Fruit fly (Drosophila melanogaster) whole organism, embryonic: ENCODE measurements around the gene Ptx1.

Experiments used
- Adf1 ChIP-seq: fragments of 200-800 bp; sonication (Bioruptor generic); IDR thresholded peaks from 2 replicates; pipeline ENCODE4 v1.3.6; 2022; ENCODE audit warnings: missing biosample characterization, missing genetic modification characterization
- Bteb2 ChIP-seq: fragments of 200-800 bp; sonication (Bioruptor generic); optimal IDR thresholded peaks from 2 replicates; lab custom pipeline; 2016; ENCODE audit warnings: missing biosample characterization, missing genetic modification characterization
- CG1233 ChIP-seq: fragments of 200-800 bp; sonication (Bioruptor generic); optimal IDR thresholded peaks from 4 replicates; lab custom pipeline; 2018; ENCODE audit warnings: missing biosample characterization, mild to moderate bottlenecking, missing genetic modification characterization
- CG14014 ChIP-seq: fragments of 200-800 bp; sonication (Bioruptor generic); IDR thresholded peaks from 2 replicates; pipeline ENCODE4 v1.3.6; 2022; ENCODE audit warnings: missing biosample characterization, missing genetic modification characterization
- CG15073 ChIP-seq: fragments of 200-800 bp; sonication (Bioruptor generic); optimal IDR thresholded peaks from 2 replicates; lab custom pipeline; 2016; ENCODE audit warnings: missing biosample characterization, missing genetic modification characterization
- CG17359 ChIP-seq: fragments of 200-800 bp; sonication (Bioruptor generic); optimal IDR thresholded peaks from 3 replicates; lab custom pipeline; 2018; ENCODE audit warnings: missing biosample characterization, mild to moderate bottlenecking, missing genetic modification characterization, moderate library complexity
- CG17829 ChIP-seq: fragments of 200-800 bp; optimal IDR thresholded peaks from 2 replicates; lab custom pipeline; 2019; ENCODE audit warnings: missing biosample characterization, mild to moderate bottlenecking, missing genetic modification characterization, moderate library complexity
- CG2120 ChIP-seq: fragments of 200-800 bp; sonication (Bioruptor generic); optimal IDR thresholded peaks from 3 replicates; lab custom pipeline; 2016; ENCODE audit warnings: missing biosample characterization, missing genetic modification characterization
- CG2712 ChIP-seq: fragments of 200-800 bp; optimal IDR thresholded peaks from 3 replicates; lab custom pipeline; 2019; ENCODE audit warnings: missing biosample characterization, mild to moderate bottlenecking, missing genetic modification characterization, moderate library complexity
- CG2875 ChIP-seq: fragments of 200-800 bp; sonication (Bioruptor generic); optimal IDR thresholded peaks from 2 replicates; lab custom pipeline; 2017; ENCODE audit warnings: missing biosample characterization, mild to moderate bottlenecking, missing genetic modification characterization, missing genetic modification reagents
- CG3847 ChIP-seq: fragments of 200-800 bp; sonication (Bioruptor generic); IDR thresholded peaks from 2 replicates; pipeline ENCODE4 v1.3.6; 2022; ENCODE audit warnings: missing biosample characterization, missing genetic modification characterization
- CG4617 ChIP-seq: fragments of 200-800 bp; sonication (Bioruptor generic); optimal IDR thresholded peaks from 3 replicates; lab custom pipeline; 2016; ENCODE audit warnings: missing biosample characterization, missing genetic modification characterization, borderline replicate concordance
- CG6654 ChIP-seq: fragments of 200-800 bp; sonication (Bioruptor generic); optimal IDR thresholded peaks from 2 replicates; lab custom pipeline; 2017; ENCODE audit warnings: missing biosample characterization, mild to moderate bottlenecking, missing genetic modification characterization
- CG6689 ChIP-seq: fragments of 200-800 bp; sonication (Bioruptor generic); IDR thresholded peaks from 2 replicates; pipeline ENCODE4 v1.3.6; 2022; ENCODE audit warnings: missing biosample characterization, missing genetic modification characterization
- CG8281 ChIP-seq: fragments of 200-800 bp; sonication (Bioruptor generic); optimal IDR thresholded peaks from 2 replicates; lab custom pipeline; 2018; ENCODE audit warnings: missing biosample characterization, mild to moderate bottlenecking, missing genetic modification characterization, moderate library complexity
- CG9932 ChIP-seq: fragments of 200-800 bp; sonication (Bioruptor generic); IDR thresholded peaks from 2 replicates; pipeline ENCODE4 v1.3.6; 2022; ENCODE audit warnings: missing biosample characterization, missing genetic modification characterization
- Camta ChIP-seq: fragments of 200-800 bp; sonication (Bioruptor generic); optimal IDR thresholded peaks from 2 replicates; lab custom pipeline; 2016; ENCODE audit warnings: missing biosample characterization, missing genetic modification characterization
- Chrac-16 ChIP-seq: fragments of 200-800 bp; sonication (Bioruptor generic); optimal IDR thresholded peaks from 3 replicates; lab custom pipeline; 2016; ENCODE audit warnings: missing biosample characterization, missing genetic modification characterization
- Dbx ChIP-seq: fragments of 200-800 bp; sonication (Bioruptor generic); IDR thresholded peaks from 3 replicates; pipeline ENCODE4 v1.3.6; 2022; ENCODE audit warnings: missing biosample characterization, missing genetic modification characterization
- Dp ChIP-seq: fragments of 200-800 bp; sonication (Bioruptor generic); optimal IDR thresholded peaks from 2 replicates; lab custom pipeline; 2018; ENCODE audit warnings: missing biosample characterization, mild to moderate bottlenecking, missing genetic modification characterization, moderate library complexity
- Dref ChIP-seq: fragments of 200-800 bp; sonication (Bioruptor generic); IDR thresholded peaks from 2 replicates; pipeline ENCODE4 v1.3.6; 2022; ENCODE audit warnings: missing biosample characterization, missing genetic modification characterization
- Drgx ChIP-seq: fragments of 200-800 bp; sonication (Bioruptor generic); IDR thresholded peaks from 2 replicates; pipeline ENCODE4 v1.3.6; 2022; ENCODE audit warnings: missing biosample characterization, missing genetic modification characterization
- Ets65A ChIP-seq: fragments of 200-800 bp; sonication (Bioruptor generic); peaks from one replicate; lab custom pipeline; 2016; ENCODE audit warnings: missing biosample characterization, missing genetic modification characterization
- HLHmδ ChIP-seq: fragments of 200-800 bp; sonication (Bioruptor generic); optimal IDR thresholded peaks from 2 replicates; lab custom pipeline; 2018; ENCODE audit warnings: missing biosample characterization, mild to moderate bottlenecking, missing genetic modification characterization, moderate library complexity
- Hsf ChIP-seq: fragments of 200-800 bp; sonication (Bioruptor generic); optimal IDR thresholded peaks from 3 replicates; lab custom pipeline; 2016; ENCODE audit warnings: missing biosample characterization, missing genetic modification characterization
- Med ChIP-seq: fragments of 200-800 bp; sonication (Bioruptor generic); peaks from one replicate; lab custom pipeline; 2016; ENCODE audit warnings: missing biosample characterization, missing genetic modification characterization, mild to moderate bottlenecking, inconsistent platforms, moderate library complexity
- Ptx1 ChIP-seq: fragments of 200-800 bp; sonication (Bioruptor generic); IDR thresholded peaks from 2 replicates; pipeline ENCODE4 v1.3.6; 2022; ENCODE audit warnings: missing biosample characterization, missing genetic modification characterization
- Rfx ChIP-seq: fragments of 200-800 bp; sonication (Bioruptor generic); IDR thresholded peaks from 2 replicates; pipeline ENCODE4 v1.3.6; 2022; ENCODE audit warnings: missing biosample characterization, missing genetic modification characterization
- Side ChIP-seq: fragments of 200-800 bp; sonication (Bioruptor generic); optimal IDR thresholded peaks from 2 replicates; lab custom pipeline; 2016; ENCODE audit warnings: missing biosample characterization, missing genetic modification characterization
- Sry-δ ChIP-seq: fragments of 200-800 bp; sonication (Bioruptor generic); optimal IDR thresholded peaks from 2 replicates; lab custom pipeline; 2016; ENCODE audit warnings: missing biosample characterization, missing genetic modification characterization
- Taf1 ChIP-seq: fragments of 200-800 bp; sonication (Bioruptor generic); IDR thresholded peaks from 2 replicates; pipeline ENCODE4 v1.3.6; 2022; ENCODE audit warnings: missing biosample characterization, missing genetic modification characterization
- al ChIP-seq: fragments of 200-800 bp; sonication (Bioruptor generic); IDR thresholded peaks from 2 replicates; pipeline ENCODE4 v1.3.6; 2022; ENCODE audit warnings: missing biosample characterization, missing genetic modification characterization
- btn ChIP-seq: fragments of 200-800 bp; sonication (Bioruptor generic); optimal IDR thresholded peaks from 2 replicates; lab custom pipeline; 2016; ENCODE audit warnings: missing biosample characterization, missing genetic modification characterization
- dmrt99B ChIP-seq: fragments of 200-800 bp; sonication (Bioruptor generic); optimal IDR thresholded peaks from 2 replicates; lab custom pipeline; 2018; ENCODE audit warnings: missing biosample characterization, mild to moderate bottlenecking, missing genetic modification characterization, moderate library complexity
- dysf ChIP-seq: fragments of 200-800 bp; sonication (Bioruptor generic); IDR thresholded peaks from 3 replicates; pipeline ENCODE4 v1.3.6; 2022; ENCODE audit warnings: missing biosample characterization, missing genetic modification characterization
- fd3F ChIP-seq: fragments of 200-800 bp; sonication (Bioruptor generic); optimal IDR thresholded peaks from 2 replicates; lab custom pipeline; 2018; ENCODE audit warnings: missing biosample characterization, mild to moderate bottlenecking, missing genetic modification characterization, moderate library complexity
- gfzf ChIP-seq: fragments of 200-800 bp; sonication (Bioruptor generic); optimal IDR thresholded peaks from 2 replicates; lab custom pipeline; 2016; ENCODE audit warnings: missing biosample characterization, mild to moderate bottlenecking, missing genetic modification characterization, moderate library complexity
- grau ChIP-seq: fragments of 200-800 bp; optimal IDR thresholded peaks from 3 replicates; lab custom pipeline; 2019; ENCODE audit warnings: missing biosample characterization, mild to moderate bottlenecking, missing genetic modification characterization, moderate library complexity
- gsb-n ChIP-seq: fragments of 200-800 bp; sonication (Bioruptor generic); optimal IDR thresholded peaks from 3 replicates; lab custom pipeline; 2018; ENCODE audit warnings: missing biosample characterization, mild to moderate bottlenecking, missing genetic modification characterization
- gt ChIP-seq: fragments of 200-800 bp; sonication (Bioruptor generic); IDR thresholded peaks from 2 replicates; pipeline ENCODE4 v1.3.6; 2022; ENCODE audit warnings: missing biosample characterization, missing genetic modification characterization
- ham ChIP-seq: fragments of 200-800 bp; sonication (Bioruptor generic); IDR thresholded peaks from 2 replicates; pipeline ENCODE4 v1.3.6; 2022; ENCODE audit warnings: missing biosample characterization, missing genetic modification characterization
- her ChIP-seq: fragments of 200-800 bp; sonication (Bioruptor generic); optimal IDR thresholded peaks from 2 replicates; lab custom pipeline; 2016; ENCODE audit warnings: missing biosample characterization, missing genetic modification characterization
- pzg ChIP-seq: fragments of 200-800 bp; sonication (Bioruptor generic); optimal IDR thresholded peaks from 3 replicates; lab custom pipeline; 2018; ENCODE audit warnings: missing biosample characterization, mild to moderate bottlenecking, missing genetic modification characterization, moderate library complexity
- row ChIP-seq: fragments of 200-800 bp; sonication (Bioruptor generic); IDR thresholded peaks from 3 replicates; pipeline ENCODE4 v1.3.6; 2022; ENCODE audit warnings: missing biosample characterization, missing genetic modification characterization
- sens ChIP-seq: fragments of 200-800 bp; sonication (Bioruptor generic); peaks from one replicate; lab custom pipeline; 2016; ENCODE audit warnings: missing biosample characterization, missing genetic modification characterization
- tll ChIP-seq, 2 experiments: fragments of 200-800 bp in 1 of 2; fragments of >200 bp in 1 of 2; sonication (Bioruptor generic) in 1 of 2; optimal IDR thresholded peaks; 2 replicates each; lab custom pipeline; 2017 to 2019; ENCODE audit warnings: missing biosample characterization in 2 of 2, missing genetic modification characterization in 2 of 2, mild to moderate bottlenecking in 1 of 2, moderate library complexity in 1 of 2
- toy ChIP-seq: fragments of 200-800 bp; sonication (Bioruptor generic); IDR thresholded peaks from 2 replicates; pipeline ENCODE4 v1.3.6; 2022; ENCODE audit warnings: missing biosample characterization, missing genetic modification characterization
- unpg ChIP-seq: fragments of 200-800 bp; sonication (Bioruptor generic); optimal IDR thresholded peaks from 3 replicates; lab custom pipeline; 2018; ENCODE audit warnings: missing biosample characterization, mild to moderate bottlenecking, missing genetic modification characterization, moderate library complexity
- vfl ChIP-seq: fragments of 200-800 bp; sonication (Bioruptor generic); optimal IDR thresholded peaks from 2 replicates; lab custom pipeline; 2016; ENCODE audit warnings: missing biosample characterization, missing genetic modification characterization
- vvl ChIP-seq: fragments of 200-800 bp; sonication (Bioruptor generic); IDR thresholded peaks from 2 replicates; pipeline ENCODE4 v1.3.6; 2022; ENCODE audit warnings: missing biosample characterization, missing genetic modification characterization
- z ChIP-seq: fragments of 200-800 bp; sonication (Bioruptor generic); IDR thresholded peaks from 3 replicates; pipeline ENCODE4 v1.3.6; 2022; ENCODE audit warnings: missing biosample characterization, missing genetic modification characterization
- zen ChIP-seq: fragments of 200-800 bp; sonication (Bioruptor generic); optimal IDR thresholded peaks from 3 replicates; lab custom pipeline; 2018; ENCODE audit warnings: missing biosample characterization, mild to moderate bottlenecking, missing genetic modification characterization, moderate library complexity

Ptx1 gene

DNA sequence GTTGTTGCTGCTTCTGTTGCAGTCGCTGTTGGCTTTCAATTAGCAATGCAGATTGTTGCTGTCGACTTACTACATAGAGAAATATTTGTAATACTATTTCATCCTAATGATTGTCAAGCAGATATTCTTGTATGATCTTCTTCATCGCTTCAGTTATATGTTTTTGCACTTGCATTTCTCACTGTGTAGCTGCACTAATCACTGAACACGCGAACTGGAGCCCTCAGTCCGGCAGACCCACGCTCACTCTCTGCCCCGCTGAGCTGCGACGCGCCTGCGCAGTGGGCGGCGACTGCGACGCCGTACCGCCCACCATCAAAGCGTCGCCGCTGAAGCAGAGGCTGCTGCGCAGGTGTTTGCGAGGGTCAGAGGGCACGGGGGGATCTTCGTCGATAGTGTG lies 37.9 kb upstream of the Ptx1 start (continued):
- peak; percentile 38 for TF ChIP-seq dmrt99B (tag; lab: Kevin White, UChicago)
- TF ChIP-seq CG17829 (tag; lab: Kevin White, UChicago) = no peak
- no peak for TF ChIP-seq CG6654 (GFP tag; lab: Kevin White, UChicago)
- TF ChIP-seq unpg = no peak
- TF ChIP-seq Dp (GFP tag; lab: Kevin White, UChicago) = no peak
- TF ChIP-seq CG6689 (GFP tag; lab: Robert Waterston, UW) = no peak
- TF ChIP-seq Camta (GFP tag; lab: Kevin White, UChicago) = no peak
- no peak for TF ChIP-seq CG2875 (GFP tag; lab: Kevin White, UChicago)
- no peak for TF ChIP-seq ham
- TF ChIP-seq CG2712 (tag; lab: Kevin White, UChicago) = peak; percentile 5
- 0 out of 2 replicates have a peak, but pooled peaks have one; percentile 28 for TF ChIP-seq vvl (GFP tag; lab: Robert Waterston, UW)
- no peak for TF ChIP-seq Dref (GFP tag; lab: Robert Waterston, UW)
- TF ChIP-seq Bteb2 (GFP tag; lab: Kevin White, UChicago) = no peak
- no peak for TF ChIP-seq Taf1 (GFP tag; lab: Robert Waterston, UW)
- TF ChIP-seq CG8281 = no peak
- no peak for TF ChIP-seq toy (GFP tag; lab: Robert Waterston, UW)
- no peak for TF ChIP-seq Sry-δ (GFP tag; lab: Kevin White, UChicago)
- TF ChIP-seq gsb-n = peak; percentile 21
- no peak for TF ChIP-seq pzg (GFP tag; lab: Kevin White, UChicago)
- TF ChIP-seq gt (GFP tag; lab: Robert Waterston, UW) = no peak
- TF ChIP-seq fd3F (GFP tag; lab: Kevin White, UChicago) = no peak
- TF ChIP-seq Chrac-16 (GFP tag; lab: Kevin White, UChicago) = no peak
- TF ChIP-seq Side = no peak
- TF ChIP-seq Adf1 (GFP tag; lab: Robert Waterston, UW) = peak; percentile 87
- TF ChIP-seq CG3847 = no peak
- TF ChIP-seq vfl (GFP tag; lab: Kevin White, UChicago) = no peak
- peak; percentile 25 for TF ChIP-seq grau (tag; lab: Kevin White, UChicago)
- TF ChIP-seq z (GFP tag; lab: Robert Waterston, UW) = 0 out of 3 replicates have a peak, but pooled peaks have one; percentile 11
- no peak for TF ChIP-seq CG4617 (GFP tag; lab: Kevin White, UChicago)
- no peak for TF ChIP-seq zen (tag; lab: Kevin White, UChicago)
- TF ChIP-seq HLHmδ (GFP tag; lab: Kevin White, UChicago) = no peak
- no peak for TF ChIP-seq her (GFP tag; lab: Kevin White, UChicago)
- no peak for TF ChIP-seq CG1233
- TF ChIP-seq CG15073 = no peak

DNA sequence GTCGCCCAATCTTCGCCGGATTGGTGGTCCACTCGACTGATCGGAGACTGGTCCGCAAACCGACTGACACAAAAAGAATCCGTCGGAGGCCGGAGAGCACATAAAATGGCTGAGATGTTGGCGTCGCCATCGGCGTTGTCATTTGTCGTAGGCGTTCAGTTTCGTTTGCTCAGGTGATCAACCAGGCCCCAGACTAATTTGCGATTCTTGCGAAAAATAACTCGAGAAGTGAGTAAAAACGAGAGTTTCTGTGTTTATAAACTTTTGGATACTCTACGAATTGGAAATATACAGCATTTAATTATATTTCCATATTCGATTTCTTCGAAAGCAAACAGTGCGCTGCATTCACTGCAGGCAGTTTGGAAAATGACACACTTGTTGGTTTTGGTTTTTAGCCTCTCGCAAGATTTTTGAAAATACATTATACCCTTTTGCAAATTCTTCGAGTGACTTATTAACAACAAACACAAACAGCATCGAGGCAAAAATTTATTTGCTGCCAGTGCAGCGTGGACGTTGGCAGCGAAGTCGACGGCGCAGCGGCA lies 36.3 kb upstream of the Ptx1 start, which contains the start of gene CG15546:
CG15546 (minus strand) TSS at position 51 of the 548 bp plus-strand sequence.
- TF ChIP-seq Drgx (peak; percentile 84), CG9932 (GFP tag; lab: Robert Waterston, UW) (peak; percentile 22; the same call in 1 of the 2 replicates), Ptx1 (GFP tag; lab: Robert Waterston, UW) (peak; percentile 55), Ets65A (GFP tag; lab: Kevin White, UChicago) (peak; percentile 43), sens (GFP tag; lab: Kevin White, UChicago) (peak; percentile 0), Med (peak; percentile 41), CG14014 (GFP tag; lab: Robert Waterston, UW) (0 out of 2 replicates have a peak, but pooled peaks have one; percentile 23), btn (no peak), Hsf (GFP tag; lab: Kevin White, UChicago) (no peak), tll (GFP tag; optimal IDR thresholded peaks at IDR 0.05; lab: Kevin White, UChicago) (no peak), gfzf (GFP tag; lab: Kevin White, UChicago) (no peak), CG2120 (GFP tag; lab: Kevin White, UChicago) (peak; percentile 25), al (peak; percentile 50; the same call in 1 of the 2 replicates), grau (tag; lab: Kevin White, UChicago) (peak; percentile 14), Rfx (GFP tag; lab: Robert Waterston, UW) (peak; percentile 37; the same call in 1 of the 2 replicates), dysf (peak; percentile 48; the same call in 2 of the 3 replicates), Dbx (GFP tag; lab: Robert Waterston, UW) (0 out of 3 replicates have a peak, but pooled peaks have one; percentile 15), CG17359 (tag; lab: Kevin White, UChicago) (no peak), row (GFP tag; lab: Robert Waterston, UW) (peak; percentile 41; the same call in 2 of the 3 replicates), CG3847 (0 out of 2 replicates have a peak, but pooled peaks have one; percentile 4)
